Fruit fly (Drosophila melanogaster) whole organism, prepupa: ENCODE results near the gene CG31549.

Experiments used
- CG10631 ChIP-seq: fragments of 200-800 bp; sonication (Bioruptor generic); optimal IDR thresholded peaks from 2 replicates; lab custom pipeline; 2016; ENCODE audit warnings: missing biosample characterization, missing genetic modification characterization
- CG10669 ChIP-seq: fragments of 200-800 bp; sonication (Bioruptor generic); optimal IDR thresholded peaks from 3 replicates; lab custom pipeline; 2018; ENCODE audit warnings: missing biosample characterization, mild to moderate bottlenecking, missing genetic modification characterization, moderate library complexity
- CG11294 ChIP-seq: fragments of 200-800 bp; sonication (Bioruptor generic); IDR thresholded peaks from 2 replicates; pipeline ENCODE4 v1.3.6; 2022; ENCODE audit warnings: missing biosample characterization, missing genetic modification characterization
- CG11902 ChIP-seq: fragments of 200-800 bp; sonication (Bioruptor generic); optimal IDR thresholded peaks from 3 replicates; lab custom pipeline; 2016; ENCODE audit warnings: missing biosample characterization, missing genetic modification characterization
- CG1621 ChIP-seq: fragments of 200-800 bp; sonication (Bioruptor generic); optimal IDR thresholded peaks from 3 replicates; lab custom pipeline; 2018; ENCODE audit warnings: missing biosample characterization, mild to moderate bottlenecking, missing genetic modification characterization
- CG16779 ChIP-seq: fragments of 200-800 bp; sonication (Bioruptor generic); optimal IDR thresholded peaks from 3 replicates; lab custom pipeline; 2017; ENCODE audit warnings: missing biosample characterization, mild to moderate bottlenecking, missing genetic modification characterization
- CG31627 ChIP-seq: fragments of 200-800 bp; sonication (Bioruptor generic); optimal IDR thresholded peaks from 3 replicates; lab custom pipeline; 2016; ENCODE audit warnings: missing biosample characterization, missing genetic modification characterization
- CG32006 ChIP-seq: fragments of 200-800 bp; sonication (Bioruptor generic); optimal IDR thresholded peaks from 3 replicates; lab custom pipeline; 2017; ENCODE audit warnings: missing biosample characterization, mild to moderate bottlenecking, missing genetic modification characterization
- CG3919 ChIP-seq: fragments of 200-800 bp; sonication (Bioruptor generic); optimal IDR thresholded peaks from 3 replicates; lab custom pipeline; 2016; ENCODE audit warnings: missing biosample characterization, missing genetic modification characterization
- CG4318 ChIP-seq: fragments of 200-800 bp; sonication (Bioruptor generic); optimal IDR thresholded peaks from 3 replicates; lab custom pipeline; 2017; ENCODE audit warnings: missing biosample characterization, mild to moderate bottlenecking, missing genetic modification characterization
- CG6163 ChIP-seq: fragments of 200-800 bp; sonication (Bioruptor generic); IDR thresholded peaks from 3 replicates; pipeline ENCODE4 v1.3.6; 2022; ENCODE audit warnings: missing biosample characterization, missing genetic modification characterization
- CG6276 ChIP-seq: fragments of 200-800 bp; sonication (Bioruptor generic); optimal IDR thresholded peaks from 2 replicates; lab custom pipeline; 2017; ENCODE audit warnings: missing biosample characterization, mild to moderate bottlenecking, missing genetic modification characterization
- CG6808 ChIP-seq: fragments of 200-800 bp; sonication (Bioruptor generic); optimal IDR thresholded peaks from 3 replicates; lab custom pipeline; 2017; ENCODE audit warnings: missing biosample characterization, missing genetic modification characterization, mild to moderate bottlenecking, moderate library complexity, missing genetic modification reagents
- CG6854 ChIP-seq: fragments of 200-800 bp; sonication (Bioruptor generic); optimal IDR thresholded peaks from 2 replicates; lab custom pipeline; 2017; ENCODE audit warnings: missing biosample characterization, mild to moderate bottlenecking, missing genetic modification characterization
- CG8119 ChIP-seq: fragments of 200-800 bp; sonication (Bioruptor generic); IDR thresholded peaks from 3 replicates; pipeline ENCODE4 v1.3.6; 2022; ENCODE audit warnings: missing biosample characterization, missing genetic modification characterization
- CG8319 ChIP-seq: fragments of 200-800 bp; sonication (Bioruptor generic); optimal IDR thresholded peaks from 3 replicates; lab custom pipeline; 2016; ENCODE audit warnings: missing biosample characterization, missing genetic modification characterization
- CG8632 ChIP-seq: fragments of 200-800 bp; sonication (Bioruptor generic); optimal IDR thresholded peaks from 3 replicates; lab custom pipeline; 2016; ENCODE audit warnings: missing biosample characterization, missing genetic modification characterization
- CG9139 ChIP-seq: fragments of 200-800 bp; sonication (Bioruptor generic); optimal IDR thresholded peaks from 3 replicates; lab custom pipeline; 2017; ENCODE audit warnings: missing biosample characterization, mild to moderate bottlenecking, missing genetic modification characterization
- Eip75B ChIP-seq: fragments of 200-800 bp; sonication (Bioruptor generic); optimal IDR thresholded peaks from 3 replicates; lab custom pipeline; 2016; ENCODE audit warnings: missing biosample characterization, missing genetic modification characterization
- Eip78C ChIP-seq: fragments of 200-800 bp; sonication (Bioruptor generic); peaks from one replicate; lab custom pipeline; 2016; ENCODE audit warnings: missing biosample characterization, missing genetic modification characterization
- Gug ChIP-seq: fragments of 200-800 bp; sonication (Bioruptor generic); IDR thresholded peaks from 2 replicates; pipeline ENCODE4 v1.3.6; 2022; ENCODE audit warnings: missing biosample characterization, missing genetic modification characterization
- Hr38 ChIP-seq: sonication (Bioruptor generic); optimal IDR thresholded peaks from 2 replicates; lab custom pipeline; 2016; ENCODE audit warnings: missing biosample characterization, missing genetic modification characterization
- Sox14 ChIP-seq: fragments of 200-800 bp; sonication (Bioruptor generic); optimal IDR thresholded peaks from 3 replicates; lab custom pipeline; 2016; ENCODE audit warnings: missing biosample characterization, missing genetic modification characterization
- acj6 ChIP-seq: fragments of 200-800 bp; sonication (Bioruptor generic); optimal IDR thresholded peaks from 3 replicates; lab custom pipeline; 2016; ENCODE audit warnings: missing biosample characterization, missing genetic modification characterization
- dac ChIP-seq: fragments of 200-800 bp; sonication (Bioruptor generic); optimal IDR thresholded peaks from 2 replicates; lab custom pipeline; 2017; ENCODE audit warnings: missing biosample characterization, mild to moderate bottlenecking, missing genetic modification characterization
- eg ChIP-seq: fragments of 200-800 bp; sonication (Bioruptor generic); IDR thresholded peaks from 3 replicates; pipeline ENCODE4 v1.3.6; 2022; ENCODE audit warnings: missing biosample characterization, missing genetic modification characterization
- net ChIP-seq: fragments of 200-800 bp; sonication (Bioruptor generic); optimal IDR thresholded peaks from 3 replicates; lab custom pipeline; 2016; ENCODE audit warnings: missing biosample characterization, missing genetic modification characterization
- salr ChIP-seq, 2 experiments: fragments of 200-800 bp; sonication (Bioruptor generic); optimal IDR thresholded peaks; 3 replicates each; lab custom pipeline; 2016 to 2018; ENCODE audit warnings: missing biosample characterization in 2 of 2, missing genetic modification characterization in 2 of 2, mild to moderate bottlenecking in 1 of 2
- spab ChIP-seq: fragments of 200-800 bp; sonication (Bioruptor generic); optimal IDR thresholded peaks from 2 replicates; lab custom pipeline; 2017; ENCODE audit warnings: missing biosample characterization, mild to moderate bottlenecking, missing genetic modification characterization, missing genetic modification reagents
- ss ChIP-seq, 2 experiments: fragments of 200-800 bp; sonication (Bioruptor generic); optimal IDR thresholded peaks; 2 replicates in 1 of 2; 3 replicates in 1 of 2; lab custom pipeline; 2017 to 2018; ENCODE audit warnings: mild to moderate bottlenecking in 2 of 2, missing biosample characterization in 2 of 2, missing genetic modification characterization in 2 of 2, moderate library complexity in 1 of 2
- topi ChIP-seq: fragments of 200-800 bp; sonication (Bioruptor generic); optimal IDR thresholded peaks from 3 replicates; lab custom pipeline; 2016; ENCODE audit warnings: missing biosample characterization, missing genetic modification characterization
- vri ChIP-seq: fragments of 200-800 bp; sonication (Bioruptor generic); optimal IDR thresholded peaks from 3 replicates; lab custom pipeline; 2016; ENCODE audit warnings: missing biosample characterization, mild to moderate bottlenecking, missing genetic modification characterization

CG31549 gene

dm6 chr3R:5606477-5606876, 25.5 kb upstream of the CG31549 start, which contains the start of gene asl (continued):
- TF ChIP-seq CG1621 (tag; lab: Kevin White, UChicago) (peak; percentile 33), net (no peak), CG16779 (tag; lab: Kevin White, UChicago) (no peak), CG3919 (GFP tag; lab: Kevin White, UChicago) (no peak), CG8632 (peak; percentile 27), CG6276 (GFP tag; lab: Kevin White, UChicago) (no peak), dac (peak; percentile 26), Eip78C (peak; percentile 90), CG6854 (no peak), CG8119 (no peak), CG10631 (GFP tag; lab: Kevin White, UChicago) (no peak), CG8319 (GFP tag; lab: Kevin White, UChicago) (no peak), CG6808 (GFP tag; lab: Kevin White, UChicago) (peak; percentile 11)
- TF ChIP-seq, all 60 proteins: peak for 31

dm6 chr3R:5608422-5608821, 23.6 kb upstream of the CG31549 start:
- TF ChIP-seq Eip78C, result no peak
- TF ChIP-seq vri (GFP tag; lab: Kevin White, UChicago), result no peak
- no peak for TF ChIP-seq CG4318 (GFP tag; lab: Kevin White, UChicago)
- no peak for TF ChIP-seq Hr38 (GFP tag; lab: Kevin White, UChicago)
- no peak for TF ChIP-seq CG8319 (GFP tag; lab: Kevin White, UChicago)
- no peak for TF ChIP-seq CG6276 (GFP tag; lab: Kevin White, UChicago)
- no peak for TF ChIP-seq CG31627 (GFP tag; lab: Kevin White, UChicago)

dm6 chr3R:5610656-5611055, 21.3 kb upstream of the CG31549 start:
- TF ChIP-seq acj6 (GFP tag; lab: Kevin White, UChicago) (no peak), ss (GFP tag; optimal IDR thresholded peaks at IDR 0.05; lab: Kevin White, UChicago) (no peak), eg (no peak), vri (GFP tag; lab: Kevin White, UChicago) (peak; percentile 11)

DNA sequence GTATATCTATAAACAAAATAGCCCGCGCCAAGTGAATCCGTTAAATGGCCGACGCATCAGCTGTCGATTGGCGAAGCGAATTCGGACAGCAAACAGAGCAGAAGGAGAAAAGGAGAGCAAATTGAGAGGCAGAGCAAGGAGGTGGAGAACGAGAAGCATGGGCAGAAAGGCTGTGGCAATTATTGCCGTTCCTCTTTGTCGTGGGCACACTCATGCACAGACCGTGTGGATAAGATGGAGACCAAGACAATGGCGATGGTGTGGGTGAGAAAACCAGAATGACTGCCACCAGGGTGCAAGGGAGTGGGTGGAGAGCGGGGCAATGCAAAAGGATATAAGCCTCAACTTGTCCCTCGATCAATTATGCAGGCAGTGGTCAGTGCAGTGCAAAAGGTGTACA, 20.8 kb upstream of the CG31549 start:
- TF ChIP-seq CG9139 (GFP tag; lab: Kevin White, UChicago), result no peak
- TF ChIP-seq CG6163, result peak; percentile 75
- no peak for TF ChIP-seq vri (GFP tag; lab: Kevin White, UChicago)
- TF ChIP-seq net, result no peak
- TF ChIP-seq dac, result no peak
- TF ChIP-seq Gug (GFP tag; lab: Robert Waterston, UW), result no peak
- TF ChIP-seq CG31627 (GFP tag; lab: Kevin White, UChicago), result no peak
- peak; percentile 14 for TF ChIP-seq Sox14 (GFP tag; lab: Kevin White, UChicago)
- TF ChIP-seq salr (GFP tag; optimal IDR thresholded peaks at IDR 0.05; lab: Kevin White, UChicago), result no peak
- TF ChIP-seq Eip78C, result peak; percentile 65
- no peak for TF ChIP-seq CG6854
- peak; percentile 35 for TF ChIP-seq Eip75B (GFP tag; lab: Kevin White, UChicago)
- TF ChIP-seq CG10669, result no peak
- no peak for TF ChIP-seq CG6276 (GFP tag; lab: Kevin White, UChicago)
- TF ChIP-seq acj6 (GFP tag; lab: Kevin White, UChicago), result no peak
- TF ChIP-seq CG32006 (GFP tag; lab: Kevin White, UChicago), result no peak
- TF ChIP-seq spab, result no peak
- TF ChIP-seq CG11902 (GFP tag; lab: Kevin White, UChicago), result no peak

dm6 chr3R:5611733-5612132, 20.3 kb upstream of the CG31549 start:
- TF ChIP-seq topi (GFP tag; lab: Kevin White, UChicago) (peak; percentile 6), CG11294 (GFP tag; lab: Robert Waterston, UW) (no peak)
